Worm (Caenorhabditis elegans) whole organism, early embryonic: ENCODE measurements around the gene R10E8.5.

Experiments used
- ama-1 ChIP-seq: fragments of 150-350 bp; optimal IDR thresholded peaks from 2 replicates; lab custom pipeline; 2014
- ceh-13 ChIP-seq: fragments of 200-800 bp; sonication (Bioruptor generic); optimal IDR thresholded peaks from 2 replicates; lab custom pipeline; 2018; ENCODE audit warnings: mild to moderate bottlenecking, missing genetic modification characterization, missing compliant biosample characterization
- flt-1 ChIP-seq: fragments of 200-800 bp; sonication (Bioruptor generic); IDR thresholded peaks from 2 replicates; pipeline ENCODE4 v1.3.6; 2022; ENCODE audit warnings: missing genetic modification characterization, missing compliant biosample characterization
- hmg-4 ChIP-seq: fragments of 200-800 bp; sonication (Bioruptor generic); optimal IDR thresholded peaks from 2 replicates; lab custom pipeline; 2018; ENCODE audit warnings: mild to moderate bottlenecking, missing genetic modification characterization, missing compliant biosample characterization
- tbx-37 ChIP-seq: fragments of 200-800 bp; sonication (Bioruptor generic); conservative IDR thresholded peaks from 2 replicates; pipeline ENCODE4 v1.3.6; 2022; ENCODE audit warnings: missing genetic modification reagents, missing genetic modification characterization, missing compliant biosample characterization
- tra-4 ChIP-seq: sonication (generic microtip); optimal IDR thresholded peaks from 2 replicates; lab custom pipeline; 2017; ENCODE audit warnings: missing genetic modification characterization, missing compliant biosample characterization

- TF ChIP-seq flt-1 (GFP tag; lab: Robert Waterston, UW) (no peak), tbx-37 (no peak), hmg-4 (no peak), ama-1 (no peak), tra-4 (tag; lab: Kevin White, UChicago) (no peak), ceh-13 (no peak)
Observed at ce11 chrV:18299313-18299712, 44.7 kb downstream of the R10E8.5 start.
